Fruit fly (Drosophila melanogaster) whole organism, prepupa: ENCODE results near the gene CG17931.

Source experiments
- CG8119 ChIP-seq: fragments of 200-800 bp; sonication (Bioruptor generic); IDR thresholded peaks from 3 replicates; pipeline ENCODE4 v1.3.6; 2022; ENCODE audit warnings: missing biosample characterization, missing genetic modification characterization
- Ets96B ChIP-seq: fragments of 200-800 bp; optimal IDR thresholded peaks from 2 replicates; lab custom pipeline; 2019; ENCODE audit warnings: missing biosample characterization, mild to moderate bottlenecking, missing genetic modification characterization, moderate library complexity
- Gug ChIP-seq: fragments of 200-800 bp; sonication (Bioruptor generic); IDR thresholded peaks from 2 replicates; pipeline ENCODE4 v1.3.6; 2022; ENCODE audit warnings: missing biosample characterization, missing genetic modification characterization
- Sox14 ChIP-seq: fragments of 200-800 bp; sonication (Bioruptor generic); optimal IDR thresholded peaks from 3 replicates; lab custom pipeline; 2016; ENCODE audit warnings: missing biosample characterization, missing genetic modification characterization

- TF ChIP-seq Gug (GFP tag; lab: Robert Waterston, UW) (no peak), Ets96B (tag; lab: Kevin White, UChicago) (no peak), Sox14 (peak; percentile 1), CG8119 (GFP tag; lab: Robert Waterston, UW) (no peak)
Observed at dm6 chr3R:16338342-16338741, 20.9 kb downstream of the CG17931 start.
